Worm (Caenorhabditis elegans) whole organism, late embryonic: ENCODE data around the gene F46G10.4.

ENCODE experiments used
- C38D4.7 ChIP-seq: fragments of 200-800 bp; sonication (Bioruptor generic); optimal IDR thresholded peaks from 2 replicates; lab custom pipeline; 2018; ENCODE audit warnings: mild to moderate bottlenecking, missing genetic modification characterization, moderate library complexity, missing compliant biosample characterization
- K02D7.2 ChIP-seq: sonication (generic microtip); optimal IDR thresholded peaks from 2 replicates; lab custom pipeline; 2017; ENCODE audit warnings: mild to moderate bottlenecking, missing genetic modification characterization, missing compliant biosample characterization
- K09A11.1 ChIP-seq: sonication (generic microtip); optimal IDR thresholded peaks from 2 replicates; lab custom pipeline; 2017; ENCODE audit warnings: antibody characterized with exemption, mild to moderate bottlenecking, missing genetic modification characterization, missing compliant biosample characterization; ENCODE audit not compliant: insufficient read depth
- T23F11.4 ChIP-seq: fragments of 200-800 bp; sonication (Bioruptor generic); optimal IDR thresholded peaks from 2 replicates; lab custom pipeline; 2018; ENCODE audit warnings: mild to moderate bottlenecking, missing genetic modification characterization, missing compliant biosample characterization
- ahr-1 ChIP-seq: sonication (generic microtip); optimal IDR thresholded peaks from 2 replicates; lab custom pipeline; 2016; ENCODE audit warnings: missing genetic modification characterization, missing compliant biosample characterization
- ceh-14 ChIP-seq: sonication (generic microtip); optimal IDR thresholded peaks from 2 replicates; lab custom pipeline; 2016; ENCODE audit warnings: missing genotype, missing genetic modification characterization, missing compliant biosample characterization
- ceh-22 ChIP-seq: sonication (generic microtip); optimal IDR thresholded peaks from 2 replicates; lab custom pipeline; 2017; ENCODE audit warnings: missing biosample characterization, missing genetic modification characterization
- ceh-24 ChIP-seq: sonication (generic microtip); optimal IDR thresholded peaks from 2 replicates; lab custom pipeline; 2016; ENCODE audit warnings: mild to moderate bottlenecking, missing genetic modification characterization, missing compliant biosample characterization
- ceh-31 ChIP-seq: sonication (generic microtip); optimal IDR thresholded peaks from 2 replicates; lab custom pipeline; 2016; ENCODE audit warnings: missing genetic modification characterization, missing compliant biosample characterization
- ceh-34 ChIP-seq: sonication (generic microtip); optimal IDR thresholded peaks from 2 replicates; lab custom pipeline; 2016; ENCODE audit warnings: mild to moderate bottlenecking, missing genetic modification characterization, missing compliant biosample characterization
- ceh-48 ChIP-seq: sonication (generic microtip); optimal IDR thresholded peaks from 2 replicates; lab custom pipeline; 2016; ENCODE audit warnings: missing genetic modification characterization, inconsistent platforms, missing compliant biosample characterization
- che-1 ChIP-seq: sonication (generic microtip); optimal IDR thresholded peaks from 2 replicates; lab custom pipeline; 2016; ENCODE audit warnings: mild to moderate bottlenecking, missing genetic modification characterization, missing compliant biosample characterization
- elt-2 ChIP-seq: sonication (generic microtip); optimal IDR thresholded peaks from 2 replicates; lab custom pipeline; 2016; ENCODE audit warnings: missing genetic modification reagents, missing genetic modification characterization, missing compliant biosample characterization
- ets-4 ChIP-seq: sonication (generic microtip); optimal IDR thresholded peaks from 2 replicates; lab custom pipeline; 2016; ENCODE audit warnings: missing genetic modification characterization, missing compliant biosample characterization
- fax-1 ChIP-seq: sonication (generic microtip); optimal IDR thresholded peaks from 2 replicates; lab custom pipeline; 2016; ENCODE audit warnings: missing genotype, missing genetic modification characterization, missing compliant biosample characterization
- fkh-6 ChIP-seq: sonication (generic microtip); optimal IDR thresholded peaks from 2 replicates; lab custom pipeline; 2016; ENCODE audit warnings: missing genetic modification characterization, missing compliant biosample characterization
- gmeb-2 ChIP-seq: sonication (generic microtip); optimal IDR thresholded peaks from 2 replicates; lab custom pipeline; 2016; ENCODE audit warnings: missing genetic modification characterization, inconsistent platforms, missing compliant biosample characterization
- hlh-13 ChIP-seq: fragments of 200-800 bp; sonication (Bioruptor generic); optimal IDR thresholded peaks from 2 replicates; lab custom pipeline; 2018; ENCODE audit warnings: mild to moderate bottlenecking, missing genetic modification characterization, missing compliant biosample characterization
- lin-11 ChIP-seq: fragments of 200-800 bp; sonication (Bioruptor generic); optimal IDR thresholded peaks from 2 replicates; lab custom pipeline; 2018; ENCODE audit warnings: mild to moderate bottlenecking, missing genetic modification characterization, missing compliant biosample characterization
- mec-3 ChIP-seq: sonication (generic microtip); optimal IDR thresholded peaks from 2 replicates; lab custom pipeline; 2016; ENCODE audit warnings: borderline replicate concordance, missing genetic modification characterization, missing compliant biosample characterization
- nfya-1 ChIP-seq: sonication (generic microtip); optimal IDR thresholded peaks from 2 replicates; lab custom pipeline; 2017; ENCODE audit warnings: missing genetic modification characterization, mild to moderate bottlenecking, missing compliant biosample characterization, antibody characterized with exemption, moderate library complexity
- npax-4 ChIP-seq: sonication (generic microtip); optimal IDR thresholded peaks from 2 replicates; lab custom pipeline; 2016; ENCODE audit warnings: missing genetic modification characterization, missing compliant biosample characterization
- odd-2 ChIP-seq: sonication (generic microtip); optimal IDR thresholded peaks from 2 replicates; lab custom pipeline; 2017; ENCODE audit warnings: antibody characterized with exemption, mild to moderate bottlenecking, missing genetic modification characterization, missing compliant biosample characterization
- pag-3 ChIP-seq: sonication (generic microtip); optimal IDR thresholded peaks from 2 replicates; lab custom pipeline; 2016; ENCODE audit warnings: missing compliant biosample characterization, missing genetic modification characterization, borderline replicate concordance
- pat-9 ChIP-seq: fragments of 200-800 bp; sonication (Bioruptor generic); optimal IDR thresholded peaks from 2 replicates; lab custom pipeline; 2018; ENCODE audit warnings: mild to moderate bottlenecking, missing genetic modification characterization, moderate library complexity, missing compliant biosample characterization
- pax-1 ChIP-seq: fragments of 150-350 bp; optimal IDR thresholded peaks from 2 replicates; lab custom pipeline; 2014; ENCODE audit warnings: missing biosample characterization, missing genetic modification characterization
- pha-2 ChIP-seq: sonication (generic microtip); optimal IDR thresholded peaks from 2 replicates; lab custom pipeline; 2017; ENCODE audit warnings: mild to moderate bottlenecking, missing genetic modification characterization, missing compliant biosample characterization
- pros-1 ChIP-seq: fragments of 150-350 bp; optimal IDR thresholded peaks from 2 replicates; lab custom pipeline; 2014; ENCODE audit warnings: missing biosample characterization, missing genetic modification reagents, missing genetic modification characterization
- ref-2 ChIP-seq: sonication (generic microtip); optimal IDR thresholded peaks from 2 replicates; lab custom pipeline; 2016; ENCODE audit warnings: missing genetic modification characterization, missing compliant biosample characterization
- sox-2 ChIP-seq: fragments of 200-800 bp; sonication (Bioruptor generic); IDR thresholded peaks from 2 replicates; pipeline ENCODE4 v1.3.6; 2022; ENCODE audit warnings: missing genetic modification reagents, missing genetic modification characterization, missing compliant biosample characterization
- syd-9 ChIP-seq: sonication (generic microtip); optimal IDR thresholded peaks from 2 replicates; lab custom pipeline; 2016; ENCODE audit warnings: mild to moderate bottlenecking, missing genetic modification characterization, moderate library complexity, missing compliant biosample characterization
- unc-42 ChIP-seq: sonication (generic microtip); optimal IDR thresholded peaks from 2 replicates; lab custom pipeline; 2016; ENCODE audit warnings: missing genotype, missing genetic modification characterization, missing compliant biosample characterization
- zip-5 ChIP-seq: sonication (generic microtip); optimal IDR thresholded peaks from 2 replicates; lab custom pipeline; 2016; ENCODE audit warnings: missing genetic modification characterization, missing compliant biosample characterization

Gene F46G10.4

ce11 chrX:13307852-13308251 lies 26.0 kb upstream of the F46G10.4 start:
- TF ChIP-seq ets-4 (tag; lab: Kevin White, UChicago) (no peak), hlh-13 (GFP tag; lab: Kevin White, UChicago) (no peak), pros-1 (tag; lab: Kevin White, UChicago) (no peak), pax-1 (no peak), ahr-1 (tag; lab: Kevin White, UChicago) (no peak), C38D4.7 (GFP tag; lab: Kevin White, UChicago) (no peak), K09A11.1 (tag; lab: Kevin White, UChicago) (no peak), mec-3 (tag; lab: Kevin White, UChicago) (no peak), fkh-6 (no peak), ceh-22 (no peak), pag-3 (tag; lab: Kevin White, UChicago) (no peak), T23F11.4 (no peak), ceh-24 (tag; lab: Kevin White, UChicago) (no peak), syd-9 (tag; lab: Kevin White, UChicago) (no peak)

ce11 chrX:13308745-13309144 lies 25.1 kb upstream of the F46G10.4 start, which contains the start of gene srxa-8:
Gene srxa-8 (minus strand): TSS chrX:13308845.
- no peak for TF ChIP-seq unc-42
- TF ChIP-seq ceh-34 (tag; lab: Kevin White, UChicago) = no peak
- no peak for TF ChIP-seq odd-2 (tag; lab: Kevin White, UChicago)
- no peak for TF ChIP-seq fax-1
- no peak for TF ChIP-seq ceh-22
- no peak for TF ChIP-seq che-1 (tag; lab: Kevin White, UChicago)

- TF ChIP-seq elt-2 (tag; lab: Kevin White, UChicago) (peak; percentile 40), nfya-1 (no peak)
Measured at ce11 chrX:13310763-13311162, 23.1 kb upstream of the F46G10.4 start.

- TF ChIP-seq ref-2 (no peak), nfya-1 (peak; percentile 30)
Measured at ce11 chrX:13311641-13312423, 22.0 kb upstream of the F46G10.4 start, which contains the start of gene F46G10.1. Gene F46G10.1 (minus strand): TSS chrX:13311755.

- TF ChIP-seq pha-2 (tag; lab: Kevin White, UChicago) (no peak), zip-5 (tag; lab: Kevin White, UChicago) (no peak), ceh-48 (tag; lab: Kevin White, UChicago) (no peak), lin-11 (tag; lab: Kevin White, UChicago) (no peak), syd-9 (tag; lab: Kevin White, UChicago) (no peak), K02D7.2 (tag; lab: Kevin White, UChicago) (no peak), fkh-6 (no peak), npax-4 (tag; lab: Kevin White, UChicago) (no peak), pat-9 (tag; lab: Kevin White, UChicago) (no peak), ceh-31 (tag; lab: Kevin White, UChicago) (no peak), ceh-14 (tag; lab: Kevin White, UChicago) (no peak)
Measured at ce11 chrX:13315093-13315492, 18.8 kb upstream of the F46G10.4 start.

ce11 chrX:13317532-13317931 lies 16.3 kb upstream of the F46G10.4 start:
- TF ChIP-seq gmeb-2 (tag; lab: Kevin White, UChicago) (no peak), hlh-13 (GFP tag; lab: Kevin White, UChicago) (no peak), pha-2 (tag; lab: Kevin White, UChicago) (no peak), sox-2 (no peak)
- TF ChIP-seq, all 69 proteins: peak for 0
